Fruit fly (Drosophila melanogaster) whole organism, prepupa: Measurements from ENCODE around the gene CG31626.

Experiments
- CG11294 ChIP-seq: fragments of 200-800 bp; sonication (Bioruptor generic); IDR thresholded peaks from 2 replicates; pipeline ENCODE4 v1.3.6; 2022; ENCODE audit warnings: missing biosample characterization, missing genetic modification characterization
- CG1621 ChIP-seq: fragments of 200-800 bp; sonication (Bioruptor generic); optimal IDR thresholded peaks from 3 replicates; lab custom pipeline; 2018; ENCODE audit warnings: missing biosample characterization, mild to moderate bottlenecking, missing genetic modification characterization
- CG16779 ChIP-seq: fragments of 200-800 bp; sonication (Bioruptor generic); optimal IDR thresholded peaks from 3 replicates; lab custom pipeline; 2017; ENCODE audit warnings: missing biosample characterization, mild to moderate bottlenecking, missing genetic modification characterization
- CG3032 ChIP-seq: fragments of 200-800 bp; optimal IDR thresholded peaks from 2 replicates; lab custom pipeline; 2019; ENCODE audit warnings: missing biosample characterization, mild to moderate bottlenecking, missing genetic modification characterization, moderate library complexity
- CG6163 ChIP-seq: fragments of 200-800 bp; sonication (Bioruptor generic); IDR thresholded peaks from 3 replicates; pipeline ENCODE4 v1.3.6; 2022; ENCODE audit warnings: missing biosample characterization, missing genetic modification characterization
- CG6276 ChIP-seq: fragments of 200-800 bp; sonication (Bioruptor generic); optimal IDR thresholded peaks from 2 replicates; lab custom pipeline; 2017; ENCODE audit warnings: missing biosample characterization, mild to moderate bottlenecking, missing genetic modification characterization
- CG6808 ChIP-seq: fragments of 200-800 bp; sonication (Bioruptor generic); optimal IDR thresholded peaks from 3 replicates; lab custom pipeline; 2017; ENCODE audit warnings: missing biosample characterization, missing genetic modification characterization, mild to moderate bottlenecking, moderate library complexity, missing genetic modification reagents
- CG6854 ChIP-seq: fragments of 200-800 bp; sonication (Bioruptor generic); optimal IDR thresholded peaks from 2 replicates; lab custom pipeline; 2017; ENCODE audit warnings: missing biosample characterization, mild to moderate bottlenecking, missing genetic modification characterization
- CG8119 ChIP-seq: fragments of 200-800 bp; sonication (Bioruptor generic); IDR thresholded peaks from 3 replicates; pipeline ENCODE4 v1.3.6; 2022; ENCODE audit warnings: missing biosample characterization, missing genetic modification characterization
- Sox14 ChIP-seq: fragments of 200-800 bp; sonication (Bioruptor generic); optimal IDR thresholded peaks from 3 replicates; lab custom pipeline; 2016; ENCODE audit warnings: missing biosample characterization, missing genetic modification characterization
- Sox15 ChIP-seq: fragments of 200-800 bp; sonication (Bioruptor generic); optimal IDR thresholded peaks from 3 replicates; lab custom pipeline; 2016; ENCODE audit warnings: missing biosample characterization, missing genetic modification characterization
- fd59A ChIP-seq: fragments of 200-800 bp; sonication (Bioruptor generic); optimal IDR thresholded peaks from 2 replicates; lab custom pipeline; 2017; ENCODE audit warnings: missing biosample characterization, mild to moderate bottlenecking, missing genetic modification characterization, missing genetic modification reagents
- pdm3 ChIP-seq: fragments of 200-800 bp; sonication (Bioruptor generic); optimal IDR thresholded peaks from 3 replicates; lab custom pipeline; 2016; ENCODE audit warnings: missing biosample characterization, missing genetic modification characterization
- ss ChIP-seq, 2 experiments: fragments of 200-800 bp; sonication (Bioruptor generic); optimal IDR thresholded peaks; 2 replicates in 1 of 2; 3 replicates in 1 of 2; lab custom pipeline; 2017 to 2018; ENCODE audit warnings: mild to moderate bottlenecking in 2 of 2, missing biosample characterization in 2 of 2, missing genetic modification characterization in 2 of 2, moderate library complexity in 1 of 2

- TF ChIP-seq CG8119 (no peak), CG6854 (GFP tag; lab: Kevin White, UChicago) (no peak), Sox15 (GFP tag; lab: Kevin White, UChicago) (no peak), CG6808 (GFP tag; lab: Kevin White, UChicago) (no peak), pdm3 (GFP tag; lab: Kevin White, UChicago) (no peak), fd59A (GFP tag; lab: Kevin White, UChicago) (no peak), CG6276 (no peak), CG1621 (no peak), ss (GFP tag; optimal IDR thresholded peaks at IDR 0.05; lab: Kevin White, UChicago) (no peak), CG6163 (no peak), Sox14 (GFP tag; lab: Kevin White, UChicago) (no peak), CG16779 (tag; lab: Kevin White, UChicago) (no peak), CG3032 (tag; lab: Kevin White, UChicago) (no peak), CG11294 (GFP tag; lab: Robert Waterston, UW) (no peak)
Observed at dm6 chr2L:21266277-21266676, 29.7 kb upstream of the CG31626 start.
